Worm (Caenorhabditis elegans) whole organism, young adult: ENCODE measurements around the gene str-139.

Experiments used
- B0019.2 ChIP-seq: fragments of 200-800 bp; sonication (Bioruptor generic); conservative IDR thresholded peaks from 2 replicates; pipeline ENCODE4 v1.3.6; 2022; ENCODE audit warnings: missing genetic modification reagents, missing genetic modification characterization, missing compliant biosample characterization
- C06A6.2 ChIP-seq: fragments of 200-800 bp; sonication (Bioruptor generic); conservative IDR thresholded peaks from 2 replicates; pipeline ENCODE4 v1.3.6; 2022; ENCODE audit warnings: missing genetic modification characterization, missing compliant biosample characterization
- D2030.7 ChIP-seq: fragments of 200-800 bp; sonication (Bioruptor generic); IDR thresholded peaks from 2 replicates; pipeline ENCODE4 v1.3.6; 2022; ENCODE audit warnings: missing genetic modification reagents, missing genetic modification characterization, missing compliant biosample characterization
- F33H1.4 ChIP-seq: fragments of 200-800 bp; sonication (Bioruptor generic); IDR thresholded peaks from 2 replicates; pipeline ENCODE4 v1.3.6; 2022; ENCODE audit warnings: missing genetic modification reagents, missing genetic modification characterization, missing compliant biosample characterization
- F39B2.1 ChIP-seq: fragments of 200-800 bp; sonication (Bioruptor generic); IDR thresholded peaks from 2 replicates; pipeline ENCODE4 v1.3.6; 2022; ENCODE audit warnings: missing genetic modification reagents, missing genetic modification characterization, missing compliant biosample characterization
- F52B5.7 ChIP-seq: sonication (generic microtip); optimal IDR thresholded peaks from 2 replicates; lab custom pipeline; 2016; ENCODE audit warnings: mild to moderate bottlenecking, missing genetic modification characterization, missing compliant biosample characterization
- F55B11.4 ChIP-seq: sonication (generic microtip); optimal IDR thresholded peaks from 2 replicates; lab custom pipeline; 2016; ENCODE audit warnings: missing compliant biosample characterization, missing genetic modification characterization, borderline replicate concordance; ENCODE audit not compliant: insufficient read depth
- Y95B8A.8 ChIP-seq: fragments of 200-800 bp; sonication (Bioruptor generic); IDR thresholded peaks from 2 replicates; pipeline ENCODE4 v1.3.6; 2022; ENCODE audit warnings: missing genetic modification reagents, missing genetic modification characterization, missing compliant biosample characterization
- aptf-2 ChIP-seq: fragments of 200-800 bp; sonication (Bioruptor generic); conservative IDR thresholded peaks from 2 replicates; pipeline ENCODE4 v1.3.6; 2022; ENCODE audit warnings: missing genetic modification reagents, missing genetic modification characterization, missing compliant biosample characterization
- attf-6 ChIP-seq: fragments of 200-800 bp; sonication (Bioruptor generic); IDR thresholded peaks from 2 replicates; pipeline ENCODE4 v1.3.6; 2022; ENCODE audit warnings: missing genetic modification reagents, missing genetic modification characterization, missing compliant biosample characterization
- bed-2 ChIP-seq: fragments of 200-800 bp; sonication (Bioruptor generic); IDR thresholded peaks from 2 replicates; pipeline ENCODE4 v1.3.6; 2022; ENCODE audit warnings: missing genetic modification reagents, missing genetic modification characterization, missing compliant biosample characterization
- ceh-91 ChIP-seq: fragments of 200-800 bp; sonication (Bioruptor generic); IDR thresholded peaks from 2 replicates; pipeline ENCODE4 v1.3.6; 2022; ENCODE audit warnings: missing genetic modification reagents, missing genetic modification characterization, missing compliant biosample characterization
- die-1 ChIP-seq: sonication (generic microtip); optimal IDR thresholded peaks from 2 replicates; lab custom pipeline; 2016; ENCODE audit warnings: missing genotype, mild to moderate bottlenecking, missing genetic modification characterization, missing compliant biosample characterization
- egrh-3 ChIP-seq: fragments of 200-800 bp; sonication (Bioruptor generic); IDR thresholded peaks from 2 replicates; pipeline ENCODE4 v1.3.6; 2022; ENCODE audit warnings: missing genetic modification reagents, missing genetic modification characterization, missing compliant biosample characterization
- fkh-3 ChIP-seq: sonication (generic microtip); optimal IDR thresholded peaks from 2 replicates; lab custom pipeline; 2016; ENCODE audit warnings: mild to moderate bottlenecking, missing genetic modification characterization, missing compliant biosample characterization
- hlh-12 ChIP-seq: sonication (generic microtip); optimal IDR thresholded peaks from 2 replicates; lab custom pipeline; 2016; ENCODE audit warnings: missing genetic modification characterization, missing compliant biosample characterization
- hrde-1 ChIP-seq: sonication (generic microtip); optimal IDR thresholded peaks from 2 replicates; lab custom pipeline; 2016; ENCODE audit warnings: missing genetic modification characterization, mild to moderate bottlenecking, missing compliant biosample characterization, moderate library complexity, missing genotype, missing genetic modification reagents, borderline replicate concordance
- hsf-1 ChIP-seq: fragments of 200-800 bp; sonication (Bioruptor generic); IDR thresholded peaks from 2 replicates; pipeline ENCODE4 v1.3.6; 2022; ENCODE audit warnings: missing genetic modification reagents, missing genetic modification characterization, missing compliant biosample characterization
- let-607 ChIP-seq, 2 experiments: fragments of 200-800 bp in 1 of 2; sonication (Bioruptor generic) in 1 of 2; sonication (generic microtip) in 1 of 2; optimal IDR thresholded peaks; 2 replicates each; lab custom pipeline; 2016 to 2018; ENCODE audit warnings: mild to moderate bottlenecking in 2 of 2, missing compliant biosample characterization in 2 of 2, missing genetic modification characterization in 2 of 2, moderate library complexity in 2 of 2, missing genotype in 1 of 2
- lin-35 ChIP-seq, 3 experiments: fragments of 150-350 bp in 2 of 3; sonication (generic microtip) in 1 of 3; optimal IDR thresholded peaks; 2 replicates each; lab custom pipeline; 2014 to 2018; ENCODE audit warnings: missing biosample characterization in 3 of 3, missing genetic modification characterization in 3 of 3, missing genetic modification reagents in 3 of 3
- lsy-27 ChIP-seq: sonication (generic microtip); optimal IDR thresholded peaks from 2 replicates; lab custom pipeline; 2017; ENCODE audit warnings: missing genetic modification characterization, mild to moderate bottlenecking, missing compliant biosample characterization, antibody characterized with exemption, missing genotype, borderline replicate concordance; ENCODE audit not compliant: insufficient read depth
- madf-3 ChIP-seq: fragments of 200-800 bp; sonication (Bioruptor generic); IDR thresholded peaks from 2 replicates; pipeline ENCODE4 v1.3.6; 2022; ENCODE audit warnings: missing genetic modification reagents, missing genetic modification characterization, missing compliant biosample characterization
- madf-6 ChIP-seq: fragments of 200-800 bp; sonication (Bioruptor generic); IDR thresholded peaks from 2 replicates; pipeline ENCODE4 v1.3.6; 2022; ENCODE audit warnings: missing genetic modification reagents, missing genetic modification characterization, missing compliant biosample characterization
- madf-8 ChIP-seq: fragments of 200-800 bp; sonication (Bioruptor generic); conservative IDR thresholded peaks from 2 replicates; pipeline ENCODE4 v1.3.6; 2022; ENCODE audit warnings: missing genetic modification reagents, missing genetic modification characterization, missing compliant biosample characterization
- nfyb-1 ChIP-seq: fragments of 200-800 bp; sonication (Bioruptor generic); IDR thresholded peaks from 2 replicates; pipeline ENCODE4 v1.3.6; 2022; ENCODE audit warnings: missing genetic modification reagents, missing genetic modification characterization, missing compliant biosample characterization
- nhr-27 ChIP-seq: fragments of 200-800 bp; sonication (Bioruptor generic); optimal IDR thresholded peaks from 2 replicates; lab custom pipeline; 2018; ENCODE audit warnings: mild to moderate bottlenecking, missing genetic modification characterization, moderate library complexity, missing compliant biosample characterization
- rcor-1 ChIP-seq: fragments of 200-800 bp; sonication (Bioruptor generic); IDR thresholded peaks from 2 replicates; pipeline ENCODE4 v1.3.6; 2022; ENCODE audit warnings: missing genetic modification reagents, missing genetic modification characterization, missing compliant biosample characterization
- repo-1 ChIP-seq: sonication (generic microtip); optimal IDR thresholded peaks from 2 replicates; lab custom pipeline; 2017; ENCODE audit warnings: mild to moderate bottlenecking, missing genetic modification characterization, missing compliant biosample characterization
- tbp1 ChIP-seq: fragments of 200-800 bp; sonication (Bioruptor generic); optimal IDR thresholded peaks from 2 replicates; lab custom pipeline; 2018; ENCODE audit warnings: mild to moderate bottlenecking, missing genetic modification characterization, missing compliant biosample characterization
- unc-62 ChIP-seq: fragments of 150-350 bp; optimal IDR thresholded peaks from 2 replicates; lab custom pipeline; 2014; ENCODE audit warnings: missing biosample characterization, missing genetic modification reagents, missing genetic modification characterization
- xnd-1 ChIP-seq: sonication (generic microtip); optimal IDR thresholded peaks from 2 replicates; lab custom pipeline; 2016; ENCODE audit warnings: missing genotype, missing genetic modification reagents, missing genetic modification characterization, missing compliant biosample characterization
- zim-3 ChIP-seq: sonication (generic microtip); optimal IDR thresholded peaks from 2 replicates; lab custom pipeline; 2017; ENCODE audit warnings: mild to moderate bottlenecking, missing genetic modification characterization, moderate library complexity, missing compliant biosample characterization
- ztf-18 ChIP-seq: sonication (generic microtip); optimal IDR thresholded peaks from 2 replicates; lab custom pipeline; 2016; ENCODE audit warnings: missing genotype, mild to moderate bottlenecking, missing genetic modification characterization, missing compliant biosample characterization

The str-139 gene

DNA sequence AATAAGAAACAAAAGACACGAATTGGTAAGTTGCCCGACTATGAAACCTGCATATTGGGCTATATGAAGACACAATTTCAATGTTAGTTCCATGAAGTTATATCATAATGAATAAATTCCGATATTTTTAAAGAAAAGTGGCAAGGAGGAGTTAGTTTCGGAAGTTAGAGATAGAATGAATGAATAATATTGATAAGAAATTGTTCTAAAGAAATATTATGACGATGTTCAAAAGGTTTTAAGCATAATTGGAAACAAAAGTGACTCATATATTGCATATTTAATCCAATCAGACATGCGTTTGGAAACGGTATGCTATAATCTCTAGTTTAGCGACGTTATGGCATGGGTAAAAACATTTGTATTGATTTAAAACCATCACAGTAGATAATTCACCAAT is 7.7 kb upstream of the str-139 start, which contains the start of gene str-143:
Gene str-143, minus strand, starts transcription at position 101 of the 400 bp plus-strand sequence.
- TF ChIP-seq fkh-3 (tag; lab: Kevin White, UChicago) (no peak), hlh-12 (tag; lab: Kevin White, UChicago) (no peak), bed-2 (GFP tag; lab: Robert Waterston, UW) (no peak), aptf-2 (GFP tag; lab: Robert Waterston, UW) (no peak), hrde-1 (no peak), repo-1 (no peak), madf-6 (no peak), nhr-27 (tag; lab: Kevin White, UChicago) (no peak), F33H1.4 (GFP tag; lab: Robert Waterston, UW) (no peak), rcor-1 (no peak), lin-35 (GFP tag; optimal IDR thresholded peaks at IDR 0.05; lab: Kevin White, UChicago) (no peak), B0019.2 (GFP tag; lab: Robert Waterston, UW) (no peak)

ce11 chrV:8067800-8068199 is 5.8 kb upstream of the str-139 start, which contains the start of gene str-140:
Gene str-140 (minus strand): TSS chrV:8067900.
- TF ChIP-seq egrh-3 (no peak), F39B2.1 (GFP tag; lab: Robert Waterston, UW) (no peak), unc-62 (GFP tag; lab: Kevin White, UChicago) (no peak), ztf-18 (no peak), F52B5.7 (tag; lab: Kevin White, UChicago) (no peak), attf-6 (GFP tag; lab: Robert Waterston, UW) (no peak), zim-3 (tag; lab: Kevin White, UChicago) (no peak)

DNA sequence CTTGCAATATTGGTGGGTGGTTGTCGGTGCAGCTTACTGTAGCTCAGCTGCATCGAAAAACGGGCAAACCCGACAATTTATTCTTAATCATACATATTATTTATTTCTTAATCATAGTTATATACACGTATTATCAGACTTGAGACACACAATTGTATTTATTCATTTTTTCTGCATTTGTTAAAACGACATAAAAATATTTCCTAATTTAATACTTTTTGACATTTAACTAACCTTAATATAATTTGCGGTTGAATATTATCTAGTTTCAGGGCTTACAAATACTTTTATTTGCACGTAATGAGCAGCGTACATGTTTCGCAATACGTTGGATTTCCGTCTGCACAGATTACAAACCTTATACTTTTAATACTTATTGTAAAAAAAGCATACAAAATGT is 3.6 kb downstream of the str-139 start, which contains the start of gene str-138:
Gene str-138, plus strand, starts transcription at position 301 of the 400 bp plus-strand sequence.
- no peak for TF ChIP-seq die-1 (tag; lab: Kevin White, UChicago)
- TF ChIP-seq F55B11.4 (tag; lab: Kevin White, UChicago): no peak
- TF ChIP-seq tbp1 (GFP tag; lab: Kevin White, UChicago): no peak

DNA sequence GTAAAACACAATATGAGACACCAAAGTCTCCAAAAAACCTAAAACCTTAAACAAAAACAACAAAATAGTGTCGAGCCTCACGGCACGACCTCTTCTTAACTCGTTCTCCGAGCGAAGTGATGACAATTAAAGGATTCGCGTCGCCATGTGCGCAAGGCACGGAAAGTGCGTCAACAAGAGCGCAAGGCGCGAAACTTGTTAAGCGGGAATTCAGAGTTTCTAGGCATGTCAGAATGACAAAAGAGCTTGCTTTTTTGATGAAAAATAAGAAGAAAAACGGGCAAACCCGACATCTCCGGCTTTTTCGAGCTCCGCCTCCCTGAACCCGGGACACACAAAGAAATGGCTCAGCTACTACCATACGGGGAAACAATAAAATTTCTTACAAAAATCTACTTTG is 4.2 kb downstream of the str-139 start:
- TF ChIP-seq madf-3 (GFP tag; lab: Robert Waterston, UW): peak; percentile 72; the same call in 1 of the 2 replicates
- TF ChIP-seq F39B2.1 (GFP tag; lab: Robert Waterston, UW): peak; percentile 69; the same call in 1 of the 2 replicates
- TF ChIP-seq ztf-18: peak; percentile 84
- peak; percentile 85 for TF ChIP-seq hsf-1 (GFP tag; lab: Robert Waterston, UW)
- TF ChIP-seq xnd-1 (tag; lab: Kevin White, UChicago): peak; percentile 48
- peak; percentile 89 for TF ChIP-seq madf-6
- 0 out of 2 replicates have a peak, but pooled peaks have one; percentile 22 for TF ChIP-seq nfyb-1 (GFP tag; lab: Robert Waterston, UW)
- TF ChIP-seq B0019.2 (GFP tag; lab: Robert Waterston, UW): peak; percentile 20; the same call in 1 of the 2 replicates
- peak; percentile 79 for TF ChIP-seq madf-8
- peak; percentile 61 for TF ChIP-seq D2030.7 (GFP tag; lab: Robert Waterston, UW)
- 0 out of 2 replicates have a peak, but pooled peaks have one; percentile 28 for TF ChIP-seq ceh-91 (GFP tag; lab: Robert Waterston, UW)

DNA sequence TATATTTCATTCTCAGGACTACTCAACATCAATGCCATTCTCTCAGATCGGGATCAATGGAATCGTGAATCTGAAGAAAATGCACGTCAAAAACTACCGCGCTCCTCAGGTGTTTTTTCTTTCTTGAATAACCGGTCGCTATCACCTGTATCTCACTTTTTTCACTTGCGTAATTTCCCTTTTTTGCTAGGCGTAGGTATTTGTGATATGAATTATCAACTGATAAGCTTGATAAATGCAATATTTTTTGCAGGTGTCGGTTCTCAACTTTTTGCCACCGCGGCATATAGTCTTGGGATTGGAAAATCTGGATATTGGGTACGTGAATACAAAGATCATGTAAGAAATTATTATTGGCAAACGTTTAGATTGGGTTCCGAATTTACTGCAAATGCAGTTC is 6.8 kb downstream of the str-139 start:
- TF ChIP-seq Y95B8A.8 (GFP tag; lab: Robert Waterston, UW): no peak
- no peak for TF ChIP-seq C06A6.2 (GFP tag; lab: Robert Waterston, UW)
- TF ChIP-seq let-607 (tag; optimal IDR thresholded peaks at IDR 0.05; lab: Kevin White, UChicago): no peak
- TF ChIP-seq lsy-27 (tag; lab: Kevin White, UChicago): no peak
